Worm (Caenorhabditis elegans) whole organism, late embryonic: ENCODE data around the gene T14G8.4.

Source experiments
- T23F11.4 ChIP-seq: fragments of 200-800 bp; sonication (Bioruptor generic); optimal IDR thresholded peaks from 2 replicates; lab custom pipeline; 2018; ENCODE audit warnings: mild to moderate bottlenecking, missing genetic modification characterization, missing compliant biosample characterization
- fkh-10 ChIP-seq: fragments of 150-350 bp; optimal IDR thresholded peaks from 2 replicates; lab custom pipeline; 2014; ENCODE audit warnings: missing biosample characterization, missing genetic modification reagents, missing genetic modification characterization
- pax-1 ChIP-seq: fragments of 150-350 bp; optimal IDR thresholded peaks from 2 replicates; lab custom pipeline; 2014; ENCODE audit warnings: missing biosample characterization, missing genetic modification characterization
- unc-86 ChIP-seq: sonication (generic microtip); optimal IDR thresholded peaks from 2 replicates; lab custom pipeline; 2016; ENCODE audit warnings: missing genetic modification characterization, missing compliant biosample characterization

- TF ChIP-seq fkh-10 (GFP tag; lab: Kevin White, UChicago) (no peak), pax-1 (tag; lab: Kevin White, UChicago) (no peak), T23F11.4 (GFP tag; lab: Kevin White, UChicago) (no peak), unc-86 (no peak)
Observed at ce11 chrX:12843011-12843410, 20.7 kb downstream of the T14G8.4 start, which contains the start of gene C52G5.2.
